Worm (Caenorhabditis elegans): ENCODE measurements around the gene K10G4.3.

K10G4.3 gene

DNA sequence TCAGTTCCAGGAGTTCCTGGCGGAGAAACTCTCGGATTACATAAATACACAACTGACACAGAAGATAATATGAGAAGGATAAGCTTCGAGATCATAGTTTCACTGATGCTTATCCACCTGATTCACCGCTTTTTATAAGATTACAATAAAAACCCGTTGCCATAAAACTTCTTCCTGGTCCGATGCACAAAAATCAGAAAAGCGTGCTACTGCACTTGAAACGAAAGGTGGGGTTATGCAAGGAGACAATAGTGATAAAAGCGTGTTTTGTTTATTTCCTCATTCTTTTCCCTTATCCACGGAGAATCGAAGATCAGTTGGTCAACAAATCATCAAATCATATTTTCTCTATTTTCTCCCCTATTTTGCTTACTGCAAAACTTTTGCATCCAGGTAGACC, 22.2 kb downstream of the K10G4.3 start, which contains the start of gene Y68A4B.3:
Gene Y68A4B.3, minus strand, starts transcription at position 101 of the 400 bp plus-strand sequence.
- TF ChIP-seq C04F5.9 (tag; optimal IDR thresholded peaks at IDR 0.05): no peak
- no peak for TF ChIP-seq zip-4 (GFP tag; optimal IDR thresholded peaks at IDR 0.05)
- no peak for TF ChIP-seq pag-3 (tag; optimal IDR thresholded peaks at IDR 0.05; ENCODE audit: borderline replicate concordance, insufficient read depth)
- no peak for TF ChIP-seq ztf-11 (tag; optimal IDR thresholded peaks at IDR 0.05)
- TF ChIP-seq nhr-237 (tag; optimal IDR thresholded peaks at IDR 0.05): no peak
- TF ChIP-seq swsn-7 (tag; optimal IDR thresholded peaks at IDR 0.05): no peak

DNA sequence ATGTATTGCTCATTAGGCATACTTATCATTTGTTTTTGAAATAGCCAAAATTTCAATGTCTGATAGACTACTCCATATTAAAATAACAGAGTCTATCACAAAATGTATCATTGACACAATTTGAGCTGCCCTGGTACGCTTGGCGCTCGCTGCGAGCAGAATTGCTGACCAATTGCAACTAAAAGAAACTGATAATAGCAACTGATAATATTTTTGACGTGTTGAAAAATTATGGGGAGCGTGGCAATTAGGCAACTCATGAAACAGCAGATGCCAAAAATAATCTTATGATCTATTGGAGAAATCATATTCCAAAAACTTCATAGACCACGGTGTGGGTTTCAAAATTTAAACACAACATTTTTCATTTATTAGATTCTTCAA, 23.5 kb downstream of the K10G4.3 start:
- TF ChIP-seq lin-13 (GFP tag; optimal IDR thresholded peaks at IDR 0.05) (no peak), elt-2 (tag; optimal IDR thresholded peaks at IDR 0.05) (peak; percentile 95)

DNA sequence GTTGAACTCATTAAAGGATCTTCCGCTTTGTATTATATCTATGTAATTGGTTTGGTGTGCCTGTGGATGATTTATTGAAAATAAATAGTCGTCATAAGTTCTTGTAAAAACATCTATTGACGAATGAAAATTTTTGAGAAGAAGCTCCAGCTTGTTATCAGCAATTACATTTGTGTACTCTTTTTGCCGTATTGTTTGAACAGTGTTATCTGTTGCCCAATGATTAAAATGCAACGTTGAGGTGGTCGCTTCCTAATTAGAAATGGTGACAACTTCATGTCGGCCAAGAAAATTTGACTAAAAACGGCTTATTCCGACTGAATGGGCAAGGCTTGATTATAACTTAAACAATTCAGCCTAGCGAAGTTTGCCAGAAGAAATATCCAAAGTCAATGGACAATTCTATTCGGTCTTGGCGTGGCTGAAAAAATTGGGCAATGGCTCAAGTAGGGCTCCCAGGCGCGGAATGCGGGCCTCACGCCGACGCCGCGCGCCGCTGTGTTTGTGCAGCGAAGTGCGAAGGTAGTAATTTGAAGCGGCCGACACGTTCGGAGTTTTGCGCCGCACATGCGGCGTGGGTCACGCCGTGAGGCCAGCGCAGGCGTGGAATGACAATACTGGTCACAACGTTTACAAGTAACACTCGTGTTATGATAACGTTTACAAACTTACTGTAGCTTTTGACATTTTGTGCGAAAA, 24.0 kb downstream of the K10G4.3 start:
- TF ChIP-seq elt-2 (tag; optimal IDR thresholded peaks at IDR 0.05) (peak; percentile 73), dsc-1 (tag; optimal IDR thresholded peaks at IDR 0.05) (no peak)

DNA sequence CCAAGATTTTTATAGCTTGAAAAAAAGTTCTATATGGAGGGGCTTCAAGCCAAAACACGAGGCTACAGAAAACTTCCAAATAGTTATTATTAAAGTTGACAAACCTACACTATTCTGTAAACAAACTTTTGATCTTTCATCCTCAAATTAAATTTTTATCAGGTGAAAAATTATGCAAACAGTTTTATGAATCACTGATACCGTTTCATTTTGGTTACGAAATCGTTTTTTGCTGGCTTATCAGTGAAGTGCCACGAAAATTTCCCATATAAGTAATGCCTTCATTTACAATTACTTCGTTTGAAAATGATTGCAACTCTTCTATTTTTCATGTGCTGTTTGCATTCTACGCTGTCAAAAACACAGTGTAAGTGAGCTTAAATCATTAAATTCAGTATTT, 26.0 kb downstream of the K10G4.3 start, which contains the start of gene T19C9.8:
Gene T19C9.8, plus strand, starts transcription at position 299 of the 400 bp plus-strand sequence.
- TF ChIP-seq zag-1 (tag; optimal IDR thresholded peaks at IDR 0.05): no peak
- peak; percentile 12 for TF ChIP-seq jun-1 (tag; optimal IDR thresholded peaks at IDR 0.05)
- peak; percentile 1 for TF ChIP-seq pqm-1 (tag; optimal IDR thresholded peaks at IDR 0.05)
- TF ChIP-seq lin-35 (GFP tag; optimal IDR thresholded peaks at IDR 0.05): peak in 1 of 2 experiments; percentile 2
- peak; percentile 94 for TF ChIP-seq elt-2 (tag; optimal IDR thresholded peaks at IDR 0.05)
- TF ChIP-seq lin-14 (GFP tag; optimal IDR thresholded peaks at IDR 0.05): peak; percentile 17

DNA sequence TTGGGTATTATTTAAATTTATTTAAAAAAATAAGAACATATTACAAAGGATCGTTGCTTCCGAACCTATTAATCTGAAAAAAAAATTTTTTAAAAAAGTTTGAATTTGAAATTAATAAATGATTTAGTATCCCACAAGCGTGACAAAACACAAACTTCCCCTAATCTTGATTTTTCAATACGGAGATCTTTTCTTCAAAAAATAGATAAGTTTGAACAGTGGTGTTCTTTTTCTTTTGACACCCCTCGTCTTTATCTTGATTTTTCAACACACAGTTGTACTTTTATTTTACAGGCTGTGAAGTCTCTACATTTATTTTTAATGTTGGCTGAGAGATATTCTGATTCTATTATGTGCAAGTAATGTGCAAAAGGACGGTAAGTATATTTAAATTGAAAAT, 28.4 kb downstream of the K10G4.3 start, which contains the start of gene T19C9.10:
Gene T19C9.10, plus strand, starts transcription at position 248 of the 400 bp plus-strand sequence.
- TF ChIP-seq nhr-47 (tag; optimal IDR thresholded peaks at IDR 0.05) (no peak), lin-14 (GFP tag; optimal IDR thresholded peaks at IDR 0.05) (peak; percentile 40), nhr-85 (tag) (peak; percentile 28)

DNA sequence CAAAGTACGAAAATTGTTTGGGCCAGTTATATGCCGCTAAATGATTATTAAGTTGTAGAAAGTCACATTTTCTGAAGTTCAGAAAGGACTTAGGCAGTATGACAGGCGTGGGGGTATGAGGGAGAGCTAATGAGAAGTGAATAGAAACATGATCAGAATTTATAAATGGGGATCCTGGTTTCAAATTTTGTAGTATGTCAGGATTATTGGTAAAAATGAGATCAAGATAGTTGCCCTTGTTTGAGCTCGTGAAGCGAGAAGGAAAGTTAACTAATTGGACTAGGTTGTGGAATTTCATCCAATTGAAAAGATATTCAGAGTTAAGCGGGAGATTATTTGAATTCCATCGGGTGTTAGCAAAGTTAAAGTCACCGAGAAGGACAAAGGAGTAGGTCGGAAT, 32.4 kb downstream of the K10G4.3 start:
- TF ChIP-seq nhr-71 (tag; optimal IDR thresholded peaks at IDR 0.05) (no peak), elt-2 (tag; optimal IDR thresholded peaks at IDR 0.05) (no peak), pag-3 (tag; optimal IDR thresholded peaks at IDR 0.05; ENCODE audit: borderline replicate concordance, insufficient read depth) (no peak), nhr-85 (tag) (no peak), fos-1 (tag; optimal IDR thresholded peaks at IDR 0.05) (no peak), grh-1 (GFP tag; IDR thresholded peaks at IDR 0.05) (no peak), unc-86 (tag; optimal IDR thresholded peaks at IDR 0.05) (no peak), egl-13 (tag; optimal IDR thresholded peaks at IDR 0.05) (no peak), dsc-1 (tag; optimal IDR thresholded peaks at IDR 0.05) (no peak), ztf-11 (tag; optimal IDR thresholded peaks at IDR 0.05) (no peak), ama-1 (optimal IDR thresholded peaks at IDR 0.05) (no peak), xbp-1 (tag; optimal IDR thresholded peaks at IDR 0.05) (no peak), ceh-88 (GFP tag; IDR thresholded peaks at IDR 0.05) (no peak), F16B12.6 (tag; optimal IDR thresholded peaks at IDR 0.05) (no peak), irx-1 (tag; optimal IDR thresholded peaks at IDR 0.05) (no peak), nhr-12 (tag; optimal IDR thresholded peaks at IDR 0.05) (no peak)

DNA sequence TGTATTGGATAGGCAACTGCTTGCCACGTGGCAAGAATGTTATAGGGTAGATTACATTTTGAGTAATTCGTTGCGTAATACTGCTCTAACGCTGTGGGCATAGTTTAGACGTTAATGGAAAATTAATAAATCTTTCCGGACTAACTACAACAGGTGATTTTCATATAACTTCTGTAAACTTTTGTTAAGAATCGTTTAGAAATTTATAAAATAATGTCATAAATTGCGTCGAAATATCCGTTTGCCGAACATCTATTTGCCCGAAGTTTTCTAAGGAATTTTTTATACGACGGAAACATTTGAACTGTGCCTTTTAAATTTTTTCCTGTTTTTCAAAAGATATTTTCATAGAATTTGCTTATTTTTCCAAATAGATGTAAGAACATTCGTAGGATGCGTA, 38.6 kb downstream of the K10G4.3 start, which contains the start of gene srh-112:
Gene srh-112, minus strand, starts transcription at position 101 of the 400 bp plus-strand sequence.
- TF ChIP-seq nhr-77 (tag; optimal IDR thresholded peaks at IDR 0.05) (no peak), skn-1 (tag; optimal IDR thresholded peaks at IDR 0.05) (no peak), grh-1 (GFP tag; IDR thresholded peaks at IDR 0.05) (no peak), C34B4.2 (tag; optimal IDR thresholded peaks at IDR 0.05) (no peak), unc-62 (GFP tag; optimal IDR thresholded peaks at IDR 0.05) (no peak), lir-3 (tag; optimal IDR thresholded peaks at IDR 0.05; ENCODE audit: poor library complexity) (no peak), hlh-17 (GFP tag; optimal IDR thresholded peaks at IDR 0.05; ENCODE audit: borderline replicate concordance) (no peak), lin-13 (GFP tag; optimal IDR thresholded peaks at IDR 0.05) (no peak), dpl-1 (GFP tag; optimal IDR thresholded peaks at IDR 0.05) (no peak), sptf-1 (tag; optimal IDR thresholded peaks at IDR 0.05) (no peak), mdl-1 (tag; optimal IDR thresholded peaks at IDR 0.05) (no peak), nhr-85 (tag) (no peak), pag-3 (tag; optimal IDR thresholded peaks at IDR 0.05; ENCODE audit: borderline replicate concordance, insufficient read depth) (no peak), fkh-4 (tag; optimal IDR thresholded peaks at IDR 0.05; ENCODE audit: borderline replicate concordance) (no peak), vab-15 (tag; optimal IDR thresholded peaks at IDR 0.05) (no peak), ces-1 (GFP tag; optimal IDR thresholded peaks at IDR 0.05) (no peak), unc-86 (tag; optimal IDR thresholded peaks at IDR 0.05) (no peak)
